Worm (Caenorhabditis elegans) whole organism, early embryonic: ENCODE data around the gene ins-31.

ENCODE experiments used
- B0310.2 ChIP-seq: sonication (generic microtip); optimal IDR thresholded peaks from 2 replicates; lab custom pipeline; 2016; ENCODE audit warnings: mild to moderate bottlenecking, missing genetic modification characterization, missing compliant biosample characterization
- F13C5.2 ChIP-seq: sonication (generic microtip); optimal IDR thresholded peaks from 2 replicates; lab custom pipeline; 2017; ENCODE audit warnings: mild to moderate bottlenecking, missing genetic modification characterization, inconsistent platforms, missing compliant biosample characterization
- aly-1 ChIP-seq: sonication (generic microtip); optimal IDR thresholded peaks from 2 replicates; lab custom pipeline; 2016; ENCODE audit warnings: missing genetic modification characterization, missing compliant biosample characterization
- ama-1 ChIP-seq: fragments of 150-350 bp; optimal IDR thresholded peaks from 2 replicates; lab custom pipeline; 2014
- ceh-13 ChIP-seq: fragments of 200-800 bp; sonication (Bioruptor generic); optimal IDR thresholded peaks from 2 replicates; lab custom pipeline; 2018; ENCODE audit warnings: mild to moderate bottlenecking, missing genetic modification characterization, missing compliant biosample characterization
- ceh-36 ChIP-seq: sonication (generic microtip); optimal IDR thresholded peaks from 2 replicates; lab custom pipeline; 2016; ENCODE audit warnings: missing genetic modification characterization, inconsistent platforms, missing compliant biosample characterization
- ets-7 ChIP-seq: sonication (generic microtip); optimal IDR thresholded peaks from 2 replicates; lab custom pipeline; 2016; ENCODE audit warnings: missing genotype, missing genetic modification characterization, missing compliant biosample characterization
- flt-1 ChIP-seq: fragments of 200-800 bp; sonication (Bioruptor generic); IDR thresholded peaks from 2 replicates; pipeline ENCODE4 v1.3.6; 2022; ENCODE audit warnings: missing genetic modification characterization, missing compliant biosample characterization
- hmbx-1 ChIP-seq: sonication (generic microtip); optimal IDR thresholded peaks from 2 replicates; lab custom pipeline; 2016; ENCODE audit warnings: mild to moderate bottlenecking, missing genetic modification characterization, missing compliant biosample characterization
- hmg-4 ChIP-seq: fragments of 200-800 bp; sonication (Bioruptor generic); optimal IDR thresholded peaks from 2 replicates; lab custom pipeline; 2018; ENCODE audit warnings: mild to moderate bottlenecking, missing genetic modification characterization, missing compliant biosample characterization
- hnd-1 ChIP-seq: sonication (generic microtip); optimal IDR thresholded peaks from 2 replicates; lab custom pipeline; 2016; ENCODE audit warnings: missing genetic modification characterization, missing compliant biosample characterization
- pes-1 ChIP-seq: fragments of 200-800 bp; sonication (Bioruptor generic); IDR thresholded peaks from 2 replicates; pipeline ENCODE4 v1.3.6; 2022; ENCODE audit warnings: missing genetic modification reagents, missing genetic modification characterization, missing compliant biosample characterization
- scrt-1 ChIP-seq: fragments of 200-800 bp; sonication (Bioruptor generic); IDR thresholded peaks from 2 replicates; pipeline ENCODE4 v1.3.6; 2022; ENCODE audit warnings: missing genetic modification characterization, missing compliant biosample characterization
- sea-1 ChIP-seq: fragments of 200-800 bp; sonication (Bioruptor generic); conservative IDR thresholded peaks from 2 replicates; pipeline ENCODE4 v1.3.6; 2022; ENCODE audit warnings: missing genetic modification characterization, missing compliant biosample characterization
- tbx-11 ChIP-seq: fragments of 200-800 bp; sonication (Bioruptor generic); IDR thresholded peaks from 2 replicates; pipeline ENCODE4 v1.3.6; 2022; ENCODE audit warnings: missing genetic modification characterization, missing compliant biosample characterization
- tbx-37 ChIP-seq: fragments of 200-800 bp; sonication (Bioruptor generic); conservative IDR thresholded peaks from 2 replicates; pipeline ENCODE4 v1.3.6; 2022; ENCODE audit warnings: missing genetic modification reagents, missing genetic modification characterization, missing compliant biosample characterization
- tra-4 ChIP-seq: sonication (generic microtip); optimal IDR thresholded peaks from 2 replicates; lab custom pipeline; 2017; ENCODE audit warnings: missing genetic modification characterization, missing compliant biosample characterization

Gene ins-31

ce11 chrII:3113289-3113688, 13.6 kb upstream of the ins-31 start:
- no peak for TF ChIP-seq ceh-13 (GFP tag; lab: Kevin White, UChicago)
- TF ChIP-seq hmbx-1 (tag; lab: Kevin White, UChicago) = no peak
- no peak for TF ChIP-seq tra-4
- TF ChIP-seq aly-1 = no peak
- TF ChIP-seq sea-1 (GFP tag; lab: Robert Waterston, UW) = no peak
- no peak for TF ChIP-seq flt-1 (GFP tag; lab: Robert Waterston, UW)
- TF ChIP-seq scrt-1 (GFP tag; lab: Robert Waterston, UW) = no peak
- TF ChIP-seq B0310.2 = no peak
- no peak for TF ChIP-seq ceh-36 (tag; lab: Kevin White, UChicago)
- no peak for TF ChIP-seq tbx-11 (GFP tag; lab: Robert Waterston, UW)
- TF ChIP-seq hmg-4 (GFP tag; lab: Kevin White, UChicago) = no peak
- TF ChIP-seq ama-1 (lab: Kevin White, UChicago) = no peak
- no peak for TF ChIP-seq pes-1 (GFP tag; lab: Robert Waterston, UW)

- TF ChIP-seq hmg-4 (GFP tag; lab: Kevin White, UChicago) = no peak
- TF ChIP-seq ceh-13 (GFP tag; lab: Kevin White, UChicago) = no peak
- TF ChIP-seq tra-4 = no peak
- TF ChIP-seq ama-1 (lab: Kevin White, UChicago) = no peak
- no peak for TF ChIP-seq pes-1 (GFP tag; lab: Robert Waterston, UW)
- no peak for TF ChIP-seq hmbx-1 (tag; lab: Kevin White, UChicago)
Observed at ce11 chrII:3113934-3114333, 12.9 kb upstream of the ins-31 start, which contains the start of gene clec-123. clec-123 (plus strand) TSS chrII:3114234.

ce11 chrII:3117471-3117870, 9.4 kb upstream of the ins-31 start, which contains the start of gene T10D4.7:
T10D4.7 (plus strand) TSS chrII:3117771.
- TF ChIP-seq tbx-37 (GFP tag; lab: Robert Waterston, UW) (no peak), aly-1 (no peak), hmbx-1 (tag; lab: Kevin White, UChicago) (no peak), ceh-13 (GFP tag; lab: Kevin White, UChicago) (no peak), B0310.2 (no peak), F13C5.2 (no peak), ama-1 (lab: Kevin White, UChicago) (no peak), hnd-1 (tag; lab: Kevin White, UChicago) (no peak), sea-1 (GFP tag; lab: Robert Waterston, UW) (no peak), ets-7 (tag; lab: Kevin White, UChicago) (no peak), pes-1 (GFP tag; lab: Robert Waterston, UW) (no peak), scrt-1 (GFP tag; lab: Robert Waterston, UW) (no peak), ceh-36 (tag; lab: Kevin White, UChicago) (no peak), flt-1 (GFP tag; lab: Robert Waterston, UW) (no peak), tra-4 (no peak), hmg-4 (GFP tag; lab: Kevin White, UChicago) (no peak)

ce11 chrII:3118907-3119382, 7.9 kb upstream of the ins-31 start, which contains the start of gene T10D4.6:
T10D4.6 (plus strand) TSS chrII:3119332.
- TF ChIP-seq ceh-36 (tag; lab: Kevin White, UChicago) = no peak
- no peak for TF ChIP-seq ama-1 (lab: Kevin White, UChicago)
- no peak for TF ChIP-seq hmg-4 (GFP tag; lab: Kevin White, UChicago)
- no peak for TF ChIP-seq tbx-37 (GFP tag; lab: Robert Waterston, UW)
- no peak for TF ChIP-seq flt-1 (GFP tag; lab: Robert Waterston, UW)
- no peak for TF ChIP-seq hnd-1 (tag; lab: Kevin White, UChicago)
- no peak for TF ChIP-seq ets-7 (tag; lab: Kevin White, UChicago)
- TF ChIP-seq hmbx-1 (tag; lab: Kevin White, UChicago) = no peak
- no peak for TF ChIP-seq F13C5.2
- TF ChIP-seq scrt-1 (GFP tag; lab: Robert Waterston, UW) = no peak
- no peak for TF ChIP-seq aly-1
- no peak for TF ChIP-seq tra-4
- no peak for TF ChIP-seq pes-1 (GFP tag; lab: Robert Waterston, UW)
- no peak for TF ChIP-seq B0310.2

ce11 chrII:3123206-3123605, 3.6 kb upstream of the ins-31 start, which contains the start of gene srh-71:
srh-71 (plus strand) TSS chrII:3123506.
- TF ChIP-seq scrt-1 (GFP tag; lab: Robert Waterston, UW) = no peak

- TF ChIP-seq aly-1 (no peak), ceh-36 (tag; lab: Kevin White, UChicago) (no peak), tbx-11 (GFP tag; lab: Robert Waterston, UW) (no peak), ama-1 (lab: Kevin White, UChicago) (no peak), pes-1 (GFP tag; lab: Robert Waterston, UW) (no peak), tbx-37 (GFP tag; lab: Robert Waterston, UW) (no peak), F13C5.2 (no peak), flt-1 (GFP tag; lab: Robert Waterston, UW) (no peak), ets-7 (tag; lab: Kevin White, UChicago) (no peak), tra-4 (no peak), sea-1 (GFP tag; lab: Robert Waterston, UW) (no peak), B0310.2 (no peak)
Observed at ce11 chrII:3126341-3126740, 500 bp upstream of the ins-31 start, which contains the start of gene ins-19. ins-19 (minus strand) TSS chrII:3126441.

ce11 chrII:3129007-3129406, 2.2 kb downstream of the ins-31 start, which contains the start of gene chil-24:
chil-24 (plus strand) TSS chrII:3129162.
- TF ChIP-seq hmbx-1 (tag; lab: Kevin White, UChicago) (no peak), ets-7 (tag; lab: Kevin White, UChicago) (no peak), F13C5.2 (no peak), scrt-1 (GFP tag; lab: Robert Waterston, UW) (no peak), tra-4 (no peak), ama-1 (lab: Kevin White, UChicago) (no peak), tbx-11 (GFP tag; lab: Robert Waterston, UW) (no peak), hmg-4 (GFP tag; lab: Kevin White, UChicago) (no peak), sea-1 (GFP tag; lab: Robert Waterston, UW) (no peak), flt-1 (GFP tag; lab: Robert Waterston, UW) (no peak)
